Worm (Caenorhabditis elegans) whole organism, young adult: ENCODE results near the gene T01D3.6.
A peak's percentile ranks its signal among the peaks of the same experiment; 100 is the strongest.

Source experiments
- B0019.2 ChIP-seq: fragments of 200-800 bp; sonication (Bioruptor generic); conservative IDR thresholded peaks from 2 replicates; pipeline ENCODE4 v1.3.6; 2022; ENCODE audit warnings: missing genetic modification reagents, missing genetic modification characterization, missing compliant biosample characterization
- B0336.3 ChIP-seq: fragments of 200-800 bp; sonication (Bioruptor generic); IDR thresholded peaks from 2 replicates; pipeline ENCODE4 v1.3.6; 2022; ENCODE audit warnings: missing genetic modification characterization, missing compliant biosample characterization
- C06A6.2 ChIP-seq: fragments of 200-800 bp; sonication (Bioruptor generic); conservative IDR thresholded peaks from 2 replicates; pipeline ENCODE4 v1.3.6; 2022; ENCODE audit warnings: missing genetic modification characterization, missing compliant biosample characterization
- C17E4.6 ChIP-seq: fragments of 200-800 bp; sonication (Bioruptor generic); IDR thresholded peaks from 2 replicates; pipeline ENCODE4 v1.3.6; 2022; ENCODE audit warnings: missing genetic modification reagents, missing genetic modification characterization, missing compliant biosample characterization
- F39B2.1 ChIP-seq: fragments of 200-800 bp; sonication (Bioruptor generic); IDR thresholded peaks from 2 replicates; pipeline ENCODE4 v1.3.6; 2022; ENCODE audit warnings: missing genetic modification reagents, missing genetic modification characterization, missing compliant biosample characterization
- F57A8.1 ChIP-seq: fragments of 200-800 bp; sonication (Bioruptor generic); optimal IDR thresholded peaks from 2 replicates; lab custom pipeline; 2018; ENCODE audit warnings: mild to moderate bottlenecking, missing genetic modification characterization, moderate library complexity, missing compliant biosample characterization
- K11D2.4 ChIP-seq: fragments of 200-800 bp; sonication (Bioruptor generic); IDR thresholded peaks from 2 replicates; pipeline ENCODE4 v1.3.6; 2022; ENCODE audit warnings: missing genetic modification reagents, missing genetic modification characterization, missing compliant biosample characterization
- Y53G8AR.9 ChIP-seq: fragments of 200-800 bp; sonication (Bioruptor generic); conservative IDR thresholded peaks from 2 replicates; pipeline ENCODE4 v1.3.6; 2022; ENCODE audit warnings: missing genetic modification reagents, missing genetic modification characterization, missing compliant biosample characterization
- akir-1 ChIP-seq: fragments of 200-800 bp; sonication (Bioruptor generic); optimal IDR thresholded peaks from 2 replicates; lab custom pipeline; 2018; ENCODE audit warnings: mild to moderate bottlenecking, missing genetic modification characterization, moderate library complexity, missing compliant biosample characterization
- aptf-2 ChIP-seq: fragments of 200-800 bp; sonication (Bioruptor generic); conservative IDR thresholded peaks from 2 replicates; pipeline ENCODE4 v1.3.6; 2022; ENCODE audit warnings: missing genetic modification reagents, missing genetic modification characterization, missing compliant biosample characterization
- attf-3 ChIP-seq: fragments of 200-800 bp; sonication (Bioruptor generic); conservative IDR thresholded peaks from 2 replicates; pipeline ENCODE4 v1.3.6; 2022; ENCODE audit warnings: missing genetic modification reagents, missing genetic modification characterization, missing compliant biosample characterization
- attf-5 ChIP-seq: fragments of 200-800 bp; sonication (Bioruptor generic); optimal IDR thresholded peaks from 2 replicates; lab custom pipeline; 2018; ENCODE audit warnings: mild to moderate bottlenecking, missing genetic modification characterization, missing compliant biosample characterization
- chd-7 ChIP-seq: sonication (generic microtip); optimal IDR thresholded peaks from 2 replicates; lab custom pipeline; 2016; ENCODE audit warnings: mild to moderate bottlenecking, missing genetic modification characterization, moderate library complexity, missing compliant biosample characterization
- die-1 ChIP-seq: sonication (generic microtip); optimal IDR thresholded peaks from 2 replicates; lab custom pipeline; 2016; ENCODE audit warnings: missing genotype, mild to moderate bottlenecking, missing genetic modification characterization, missing compliant biosample characterization
- him-1 ChIP-seq: sonication (generic microtip); optimal IDR thresholded peaks from 2 replicates; lab custom pipeline; 2016; ENCODE audit warnings: missing genotype, missing genetic modification reagents, missing genetic modification characterization, missing compliant biosample characterization
- hmg-1.2 ChIP-seq: fragments of 200-800 bp; sonication (Bioruptor generic); IDR thresholded peaks from 2 replicates; pipeline ENCODE4 v1.3.6; 2022; ENCODE audit warnings: missing genetic modification reagents, missing genetic modification characterization, missing compliant biosample characterization
- hrde-1 ChIP-seq: sonication (generic microtip); optimal IDR thresholded peaks from 2 replicates; lab custom pipeline; 2016; ENCODE audit warnings: missing genetic modification characterization, mild to moderate bottlenecking, missing compliant biosample characterization, moderate library complexity, missing genotype, missing genetic modification reagents, borderline replicate concordance
- lin-40 ChIP-seq: sonication (generic microtip); optimal IDR thresholded peaks from 2 replicates; lab custom pipeline; 2016; ENCODE audit warnings: missing genetic modification characterization, mild to moderate bottlenecking, missing compliant biosample characterization, missing genotype, missing genetic modification reagents
- lsy-27 ChIP-seq: sonication (generic microtip); optimal IDR thresholded peaks from 2 replicates; lab custom pipeline; 2017; ENCODE audit warnings: missing genetic modification characterization, mild to moderate bottlenecking, missing compliant biosample characterization, antibody characterized with exemption, missing genotype, borderline replicate concordance; ENCODE audit not compliant: insufficient read depth
- mes-4 ChIP-seq: sonication (generic microtip); optimal IDR thresholded peaks from 2 replicates; lab custom pipeline; 2016; ENCODE audit warnings: missing genotype, missing genetic modification characterization, missing compliant biosample characterization
- nfyb-1 ChIP-seq: fragments of 200-800 bp; sonication (Bioruptor generic); IDR thresholded peaks from 2 replicates; pipeline ENCODE4 v1.3.6; 2022; ENCODE audit warnings: missing genetic modification reagents, missing genetic modification characterization, missing compliant biosample characterization
- nhr-120 ChIP-seq: fragments of 200-800 bp; sonication (Bioruptor generic); IDR thresholded peaks from 2 replicates; pipeline ENCODE4 v1.3.6; 2022; ENCODE audit warnings: missing genetic modification characterization, missing compliant biosample characterization
- nhr-80 ChIP-seq: sonication (generic microtip); optimal IDR thresholded peaks from 2 replicates; lab custom pipeline; 2016; ENCODE audit warnings: missing genetic modification characterization, missing compliant biosample characterization
- sdz-38 ChIP-seq: sonication (generic microtip); optimal IDR thresholded peaks from 2 replicates; lab custom pipeline; 2016; ENCODE audit warnings: missing genotype, missing genetic modification characterization, missing compliant biosample characterization
- snpc-1.3 ChIP-seq: sonication (generic microtip); optimal IDR thresholded peaks from 2 replicates; lab custom pipeline; 2017; ENCODE audit warnings: missing genetic modification characterization, mild to moderate bottlenecking, missing compliant biosample characterization, antibody characterized with exemption, moderate library complexity, missing genotype, missing genetic modification reagents; ENCODE audit not compliant: insufficient read depth
- sptf-2 ChIP-seq: fragments of 200-800 bp; sonication (Bioruptor generic); optimal IDR thresholded peaks from 2 replicates; lab custom pipeline; 2018; ENCODE audit warnings: mild to moderate bottlenecking, missing genetic modification characterization, missing compliant biosample characterization

The T01D3.6 gene

DNA sequence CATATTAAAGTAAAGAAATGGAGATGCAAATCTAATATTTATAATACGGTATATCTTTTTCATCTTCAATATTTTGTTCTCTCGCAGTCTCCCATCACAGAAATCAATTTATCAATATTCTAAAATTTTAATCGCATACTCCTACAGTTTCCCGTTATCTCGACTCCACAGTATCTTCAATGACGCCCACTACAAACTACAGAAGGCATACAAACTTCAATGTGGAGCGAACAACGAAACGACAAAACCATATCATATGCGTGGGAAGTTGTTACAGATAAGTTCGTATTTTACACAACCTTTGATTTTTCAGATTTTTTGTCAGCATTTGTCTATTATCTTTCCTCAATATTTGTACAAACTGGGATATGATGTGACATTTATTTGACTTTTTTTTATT lies 23.3 kb downstream of the T01D3.6 start:
- TF ChIP-seq Y53G8AR.9 (GFP tag; lab: Robert Waterston, UW), result no peak
- TF ChIP-seq lsy-27 (tag; lab: Kevin White, UChicago), result no peak
- TF ChIP-seq nhr-80 (tag; lab: Kevin White, UChicago), result peak; percentile 49

ce11 chrV:13744901-13745300 lies 28.3 kb downstream of the T01D3.6 start, which contains the start of gene F35E12.9:
Gene F35E12.9, minus strand, starts transcription at chrV:13745127.
- TF ChIP-seq aptf-2 (GFP tag; lab: Robert Waterston, UW) (no peak), nhr-80 (tag; lab: Kevin White, UChicago) (peak; percentile 84)

DNA sequence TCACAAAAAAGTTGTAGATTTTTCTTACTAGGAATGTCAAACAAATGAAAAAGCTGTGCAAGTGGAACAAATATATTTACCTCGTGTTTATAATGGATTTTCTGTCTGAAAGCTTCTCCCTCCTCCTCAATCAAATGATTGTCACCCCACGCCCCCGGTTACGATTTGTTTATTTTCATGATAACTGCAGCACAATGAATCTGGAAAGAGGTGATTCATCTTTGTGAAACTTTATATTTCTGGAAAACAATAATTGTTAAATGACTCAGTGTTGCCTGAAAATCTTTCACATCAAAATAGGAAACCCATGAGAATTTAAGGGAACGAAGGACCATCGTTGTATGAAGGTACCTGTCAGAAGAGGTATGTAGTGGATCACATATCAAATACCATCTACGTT lies 32.0 kb downstream of the T01D3.6 start, which contains the start of gene F35E12.10:
TSS of gene F35E12.10 (minus strand) at position 101 of the 400 bp plus-strand sequence.
- no peak for TF ChIP-seq lin-40 (tag; lab: Kevin White, UChicago)
- TF ChIP-seq sdz-38 (tag; lab: Kevin White, UChicago), result no peak
- no peak for TF ChIP-seq F39B2.1 (GFP tag; lab: Robert Waterston, UW)
- no peak for TF ChIP-seq mes-4
- TF ChIP-seq akir-1 (GFP tag; lab: Kevin White, UChicago), result no peak
- TF ChIP-seq sptf-2, result no peak
- no peak for TF ChIP-seq hmg-1.2 (GFP tag; lab: Robert Waterston, UW)
- TF ChIP-seq C06A6.2, result no peak
- no peak for TF ChIP-seq B0019.2 (GFP tag; lab: Robert Waterston, UW)
- no peak for TF ChIP-seq him-1 (tag; lab: Kevin White, UChicago)
- no peak for TF ChIP-seq B0336.3 (GFP tag; lab: Robert Waterston, UW)
- TF ChIP-seq lsy-27 (tag; lab: Kevin White, UChicago), result no peak
- TF ChIP-seq, all 124 proteins: peak for 0

DNA sequence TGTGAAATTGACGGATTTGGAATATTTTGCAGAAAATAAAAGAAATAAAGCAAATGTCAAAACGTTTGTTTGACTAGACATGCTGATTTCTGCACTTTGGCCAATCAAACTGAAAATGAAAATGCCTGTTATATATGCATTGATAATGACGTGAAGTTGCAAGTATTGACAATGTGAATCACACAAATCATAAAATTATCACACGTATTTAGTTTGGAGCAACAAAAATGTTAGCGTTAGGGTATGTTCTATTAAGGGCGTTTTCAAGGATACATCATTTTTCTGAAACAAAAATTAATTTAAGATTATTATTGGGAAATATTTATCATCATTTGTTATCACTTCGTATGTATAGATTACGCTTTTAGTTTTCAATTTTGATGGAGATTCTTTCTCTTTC lies 35.2 kb downstream of the T01D3.6 start, which contains the start of gene cld-9:
TSS of gene cld-9 (minus strand) at position 81 of the 400 bp plus-strand sequence.
- no peak for TF ChIP-seq die-1
- peak; percentile 52 for TF ChIP-seq nhr-80 (tag; lab: Kevin White, UChicago)

DNA sequence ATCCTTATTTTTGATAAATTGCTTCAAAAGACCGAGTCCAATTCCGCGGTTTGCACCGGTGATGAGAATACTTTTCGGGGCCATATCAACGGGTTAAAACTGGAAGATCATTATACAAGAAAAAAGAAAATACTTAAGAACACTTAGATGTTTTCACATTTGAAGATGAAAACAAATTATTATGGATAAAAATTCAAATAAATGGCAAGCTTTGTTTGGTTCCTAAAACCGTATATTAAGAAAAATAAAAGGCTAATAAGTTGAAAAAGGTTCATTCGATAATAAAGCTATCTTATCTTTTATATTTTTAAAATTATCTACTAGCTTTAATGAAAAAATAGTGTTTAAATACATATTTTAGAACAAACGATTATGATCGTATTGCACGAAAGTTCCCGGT lies 36.9 kb downstream of the T01D3.6 start, which contains the start of gene F20G2.1:
TSS of gene F20G2.1 (minus strand) at position 101 of the 400 bp plus-strand sequence.
- TF ChIP-seq nhr-80 (tag; lab: Kevin White, UChicago) (no peak), C06A6.2 (no peak), chd-7 (no peak), hrde-1 (no peak), F57A8.1 (no peak), nhr-120 (no peak), C17E4.6 (GFP tag; lab: Robert Waterston, UW) (no peak), attf-3 (GFP tag; lab: Robert Waterston, UW) (no peak), snpc-1.3 (no peak)

ce11 chrV:13756359-13757091 lies 39.9 kb downstream of the T01D3.6 start, which contains the start of gene F20G2.2:
Gene F20G2.2, minus strand, starts transcription at chrV:13756409.
- TF ChIP-seq nhr-80 (tag; lab: Kevin White, UChicago) (peak; percentile 23), nfyb-1 (no peak)

- TF ChIP-seq K11D2.4 (GFP tag; lab: Robert Waterston, UW) (no peak), attf-5 (GFP tag; lab: Kevin White, UChicago) (peak; percentile 20)
Measured at ce11 chrV:13757349-13757748, 40.7 kb downstream of the T01D3.6 start.
